Worm (Caenorhabditis elegans): ENCODE measurements around the gene srh-239.

- TF ChIP-seq lin-13 (GFP tag; optimal IDR thresholded peaks at IDR 0.05) (no peak), elt-1 (tag; optimal IDR thresholded peaks at IDR 0.05) (no peak), nhr-77 (tag; optimal IDR thresholded peaks at IDR 0.05) (no peak)
Measured at ce11 chrV:15423601-15424000, 21.9 kb upstream of the srh-239 start, which contains the start of gene fbxa-104.

All from whole organism, L2 larva.